Worm (Caenorhabditis elegans) whole organism, L1 larva: ENCODE data around the gene F10E7.6.

Experiments
- blmp-1 ChIP-seq: fragments of 150-350 bp; optimal IDR thresholded peaks from 2 replicates; lab custom pipeline; 2014; ENCODE audit warnings: missing biosample characterization, missing genetic modification characterization
- egl-13 ChIP-seq: sonication (generic microtip); optimal IDR thresholded peaks from 2 replicates; lab custom pipeline; 2016; ENCODE audit warnings: missing genotype, missing genetic modification reagents, missing genetic modification characterization, missing compliant biosample characterization
- mep-1 ChIP-seq: fragments of 150-350 bp; optimal IDR thresholded peaks from 2 replicates; lab custom pipeline; 2014; ENCODE audit warnings: missing biosample characterization, missing genetic modification characterization

DNA sequence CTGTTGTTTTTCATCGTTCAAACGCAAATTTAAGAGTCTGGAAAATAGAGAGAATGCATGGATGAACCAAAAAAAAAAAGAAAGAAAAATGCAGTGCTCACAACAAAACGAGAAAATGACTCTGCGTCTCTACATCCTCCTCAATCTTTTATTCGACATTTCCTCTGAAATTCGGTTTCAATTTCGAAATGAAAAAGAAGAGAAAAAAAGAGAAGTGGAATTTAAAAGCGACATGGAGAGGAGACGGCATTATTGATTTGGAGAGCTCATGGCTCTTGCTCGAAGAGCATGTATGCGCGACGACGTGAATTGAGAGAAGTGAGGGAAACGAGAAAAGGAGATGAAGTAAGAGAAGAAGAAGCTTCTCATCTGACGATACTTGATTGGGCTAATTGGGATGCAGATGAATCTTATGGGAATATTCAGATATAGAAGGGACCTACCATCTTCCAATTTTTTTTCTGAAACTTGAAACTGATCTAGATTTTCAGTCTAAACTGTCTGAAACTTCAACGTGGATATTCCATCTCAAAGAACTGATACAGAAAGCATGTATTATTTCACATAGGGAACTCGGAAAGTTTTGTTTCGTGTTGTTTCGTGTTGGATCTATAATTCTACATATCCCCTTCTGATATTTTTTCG lies 1.7 kb upstream of the F10E7.6 start:
- TF ChIP-seq mep-1 (no peak), blmp-1 (no peak), egl-13 (no peak)
